Fruit fly (Drosophila melanogaster) whole organism, prepupa: ENCODE measurements around the gene NaPi-III.

Experiments used
- Blimp-1 ChIP-seq: fragments of 200-800 bp; sonication (Bioruptor generic); optimal IDR thresholded peaks from 3 replicates; lab custom pipeline; 2017; ENCODE audit warnings: missing biosample characterization, missing genetic modification characterization, mild to moderate bottlenecking, moderate library complexity, missing genetic modification reagents
- CG10631 ChIP-seq: fragments of 200-800 bp; sonication (Bioruptor generic); optimal IDR thresholded peaks from 2 replicates; lab custom pipeline; 2016; ENCODE audit warnings: missing biosample characterization, missing genetic modification characterization
- CG10669 ChIP-seq: fragments of 200-800 bp; sonication (Bioruptor generic); optimal IDR thresholded peaks from 3 replicates; lab custom pipeline; 2018; ENCODE audit warnings: missing biosample characterization, mild to moderate bottlenecking, missing genetic modification characterization, moderate library complexity
- CG15336 ChIP-seq: fragments of 200-800 bp; sonication (Bioruptor generic); IDR thresholded peaks from 2 replicates; pipeline ENCODE4 v1.3.6; 2022; ENCODE audit warnings: missing biosample characterization, missing genetic modification characterization
- CG1621 ChIP-seq: fragments of 200-800 bp; sonication (Bioruptor generic); optimal IDR thresholded peaks from 3 replicates; lab custom pipeline; 2018; ENCODE audit warnings: missing biosample characterization, mild to moderate bottlenecking, missing genetic modification characterization
- CG16779 ChIP-seq: fragments of 200-800 bp; sonication (Bioruptor generic); optimal IDR thresholded peaks from 3 replicates; lab custom pipeline; 2017; ENCODE audit warnings: missing biosample characterization, mild to moderate bottlenecking, missing genetic modification characterization
- CG3032 ChIP-seq: fragments of 200-800 bp; optimal IDR thresholded peaks from 2 replicates; lab custom pipeline; 2019; ENCODE audit warnings: missing biosample characterization, mild to moderate bottlenecking, missing genetic modification characterization, moderate library complexity
- CG31627 ChIP-seq: fragments of 200-800 bp; sonication (Bioruptor generic); optimal IDR thresholded peaks from 3 replicates; lab custom pipeline; 2016; ENCODE audit warnings: missing biosample characterization, missing genetic modification characterization
- CG32006 ChIP-seq: fragments of 200-800 bp; sonication (Bioruptor generic); optimal IDR thresholded peaks from 3 replicates; lab custom pipeline; 2017; ENCODE audit warnings: missing biosample characterization, mild to moderate bottlenecking, missing genetic modification characterization
- CG34406 ChIP-seq: fragments of 200-800 bp; sonication (Bioruptor generic); optimal IDR thresholded peaks from 3 replicates; lab custom pipeline; 2016; ENCODE audit warnings: missing biosample characterization, missing genetic modification characterization
- CG4318 ChIP-seq: fragments of 200-800 bp; sonication (Bioruptor generic); optimal IDR thresholded peaks from 3 replicates; lab custom pipeline; 2017; ENCODE audit warnings: missing biosample characterization, mild to moderate bottlenecking, missing genetic modification characterization
- CG6163 ChIP-seq: fragments of 200-800 bp; sonication (Bioruptor generic); IDR thresholded peaks from 3 replicates; pipeline ENCODE4 v1.3.6; 2022; ENCODE audit warnings: missing biosample characterization, missing genetic modification characterization
- CG6792 ChIP-seq: fragments of 200-800 bp; sonication (Bioruptor generic); optimal IDR thresholded peaks from 3 replicates; lab custom pipeline; 2016; ENCODE audit warnings: missing biosample characterization, missing genetic modification characterization
- CG6808 ChIP-seq: fragments of 200-800 bp; sonication (Bioruptor generic); optimal IDR thresholded peaks from 3 replicates; lab custom pipeline; 2017; ENCODE audit warnings: missing biosample characterization, missing genetic modification characterization, mild to moderate bottlenecking, moderate library complexity, missing genetic modification reagents
- CG6854 ChIP-seq: fragments of 200-800 bp; sonication (Bioruptor generic); optimal IDR thresholded peaks from 2 replicates; lab custom pipeline; 2017; ENCODE audit warnings: missing biosample characterization, mild to moderate bottlenecking, missing genetic modification characterization
- CG7368 ChIP-seq: fragments of 200-800 bp; sonication (Bioruptor generic); optimal IDR thresholded peaks from 3 replicates; lab custom pipeline; 2016; ENCODE audit warnings: missing biosample characterization, missing genetic modification characterization
- CG8119 ChIP-seq: fragments of 200-800 bp; sonication (Bioruptor generic); IDR thresholded peaks from 3 replicates; pipeline ENCODE4 v1.3.6; 2022; ENCODE audit warnings: missing biosample characterization, missing genetic modification characterization
- CG8319 ChIP-seq: fragments of 200-800 bp; sonication (Bioruptor generic); optimal IDR thresholded peaks from 3 replicates; lab custom pipeline; 2016; ENCODE audit warnings: missing biosample characterization, missing genetic modification characterization
- CG8632 ChIP-seq: fragments of 200-800 bp; sonication (Bioruptor generic); optimal IDR thresholded peaks from 3 replicates; lab custom pipeline; 2016; ENCODE audit warnings: missing biosample characterization, missing genetic modification characterization
- Eip75B ChIP-seq: fragments of 200-800 bp; sonication (Bioruptor generic); optimal IDR thresholded peaks from 3 replicates; lab custom pipeline; 2016; ENCODE audit warnings: missing biosample characterization, missing genetic modification characterization
- Eip78C ChIP-seq: fragments of 200-800 bp; sonication (Bioruptor generic); peaks from one replicate; lab custom pipeline; 2016; ENCODE audit warnings: missing biosample characterization, missing genetic modification characterization
- Eip93F ChIP-seq: fragments of 200-800 bp; sonication (Bioruptor generic); optimal IDR thresholded peaks from 2 replicates; lab custom pipeline; 2016; ENCODE audit warnings: missing biosample characterization, mild to moderate bottlenecking, missing genetic modification characterization
- Ets96B ChIP-seq: fragments of 200-800 bp; optimal IDR thresholded peaks from 2 replicates; lab custom pipeline; 2019; ENCODE audit warnings: missing biosample characterization, mild to moderate bottlenecking, missing genetic modification characterization, moderate library complexity
- Gug ChIP-seq: fragments of 200-800 bp; sonication (Bioruptor generic); IDR thresholded peaks from 2 replicates; pipeline ENCODE4 v1.3.6; 2022; ENCODE audit warnings: missing biosample characterization, missing genetic modification characterization
- Hr38 ChIP-seq: sonication (Bioruptor generic); optimal IDR thresholded peaks from 2 replicates; lab custom pipeline; 2016; ENCODE audit warnings: missing biosample characterization, missing genetic modification characterization
- Hr39 ChIP-seq: fragments of 200-800 bp; sonication (Bioruptor generic); optimal IDR thresholded peaks from 2 replicates; lab custom pipeline; 2016; ENCODE audit warnings: missing biosample characterization, missing genetic modification characterization
- OdsH ChIP-seq: fragments of 200-800 bp; sonication (Bioruptor generic); optimal IDR thresholded peaks from 3 replicates; lab custom pipeline; 2016; ENCODE audit warnings: missing biosample characterization, missing genetic modification characterization
- Smox ChIP-seq: fragments of 200-800 bp; sonication (Bioruptor generic); optimal IDR thresholded peaks from 3 replicates; lab custom pipeline; 2016; ENCODE audit warnings: missing biosample characterization, missing genetic modification characterization
- Sox102F ChIP-seq: fragments of 200-800 bp; sonication (Bioruptor generic); optimal IDR thresholded peaks from 2 replicates; lab custom pipeline; 2016; ENCODE audit warnings: missing biosample characterization, mild to moderate bottlenecking, missing genetic modification characterization
- Sox14 ChIP-seq: fragments of 200-800 bp; sonication (Bioruptor generic); optimal IDR thresholded peaks from 3 replicates; lab custom pipeline; 2016; ENCODE audit warnings: missing biosample characterization, missing genetic modification characterization
- Sox15 ChIP-seq: fragments of 200-800 bp; sonication (Bioruptor generic); optimal IDR thresholded peaks from 3 replicates; lab custom pipeline; 2016; ENCODE audit warnings: missing biosample characterization, missing genetic modification characterization
- acj6 ChIP-seq: fragments of 200-800 bp; sonication (Bioruptor generic); optimal IDR thresholded peaks from 3 replicates; lab custom pipeline; 2016; ENCODE audit warnings: missing biosample characterization, missing genetic modification characterization
- cyc ChIP-seq: fragments of 200-800 bp; sonication (Bioruptor generic); optimal IDR thresholded peaks from 3 replicates; lab custom pipeline; 2016; ENCODE audit warnings: missing biosample characterization, missing genetic modification characterization
- dac ChIP-seq: fragments of 200-800 bp; sonication (Bioruptor generic); optimal IDR thresholded peaks from 2 replicates; lab custom pipeline; 2017; ENCODE audit warnings: missing biosample characterization, mild to moderate bottlenecking, missing genetic modification characterization
- dsx ChIP-seq: fragments of 200-800 bp; optimal IDR thresholded peaks from 3 replicates; lab custom pipeline; 2019; ENCODE audit warnings: missing biosample characterization, mild to moderate bottlenecking, missing genetic modification characterization, moderate library complexity; ENCODE audit not compliant: poor library complexity, severe bottlenecking
- esn ChIP-seq: fragments of 200-800 bp; sonication (Bioruptor generic); optimal IDR thresholded peaks from 2 replicates; lab custom pipeline; 2016; ENCODE audit warnings: missing biosample characterization, mild to moderate bottlenecking, missing genetic modification characterization, moderate library complexity
- fd85E ChIP-seq: fragments of 200-800 bp; sonication (Bioruptor generic); optimal IDR thresholded peaks from 3 replicates; lab custom pipeline; 2016; ENCODE audit warnings: missing biosample characterization, missing genetic modification characterization
- fkh ChIP-seq: fragments of 200-800 bp; sonication (Bioruptor generic); optimal IDR thresholded peaks from 3 replicates; lab custom pipeline; 2017; ENCODE audit warnings: missing biosample characterization, mild to moderate bottlenecking, missing genetic modification characterization, moderate library complexity
- lz ChIP-seq: fragments of 200-800 bp; sonication (Bioruptor generic); optimal IDR thresholded peaks from 3 replicates; lab custom pipeline; 2016; ENCODE audit warnings: missing biosample characterization, missing genetic modification characterization
- pdm3 ChIP-seq: fragments of 200-800 bp; sonication (Bioruptor generic); optimal IDR thresholded peaks from 3 replicates; lab custom pipeline; 2016; ENCODE audit warnings: missing biosample characterization, missing genetic modification characterization
- salr ChIP-seq, 2 experiments: fragments of 200-800 bp; sonication (Bioruptor generic); optimal IDR thresholded peaks; 3 replicates each; lab custom pipeline; 2016 to 2018; ENCODE audit warnings: missing biosample characterization in 2 of 2, missing genetic modification characterization in 2 of 2, mild to moderate bottlenecking in 1 of 2
- spab ChIP-seq: fragments of 200-800 bp; sonication (Bioruptor generic); optimal IDR thresholded peaks from 2 replicates; lab custom pipeline; 2017; ENCODE audit warnings: missing biosample characterization, mild to moderate bottlenecking, missing genetic modification characterization, missing genetic modification reagents
- svp ChIP-seq: fragments of 200-800 bp; sonication (Bioruptor generic); peaks from one replicate; lab custom pipeline; 2016; ENCODE audit warnings: missing biosample characterization, missing genetic modification characterization
- topi ChIP-seq: fragments of 200-800 bp; sonication (Bioruptor generic); optimal IDR thresholded peaks from 3 replicates; lab custom pipeline; 2016; ENCODE audit warnings: missing biosample characterization, missing genetic modification characterization
- vri ChIP-seq: fragments of 200-800 bp; sonication (Bioruptor generic); optimal IDR thresholded peaks from 3 replicates; lab custom pipeline; 2016; ENCODE audit warnings: missing biosample characterization, mild to moderate bottlenecking, missing genetic modification characterization

Gene NaPi-III

DNA sequence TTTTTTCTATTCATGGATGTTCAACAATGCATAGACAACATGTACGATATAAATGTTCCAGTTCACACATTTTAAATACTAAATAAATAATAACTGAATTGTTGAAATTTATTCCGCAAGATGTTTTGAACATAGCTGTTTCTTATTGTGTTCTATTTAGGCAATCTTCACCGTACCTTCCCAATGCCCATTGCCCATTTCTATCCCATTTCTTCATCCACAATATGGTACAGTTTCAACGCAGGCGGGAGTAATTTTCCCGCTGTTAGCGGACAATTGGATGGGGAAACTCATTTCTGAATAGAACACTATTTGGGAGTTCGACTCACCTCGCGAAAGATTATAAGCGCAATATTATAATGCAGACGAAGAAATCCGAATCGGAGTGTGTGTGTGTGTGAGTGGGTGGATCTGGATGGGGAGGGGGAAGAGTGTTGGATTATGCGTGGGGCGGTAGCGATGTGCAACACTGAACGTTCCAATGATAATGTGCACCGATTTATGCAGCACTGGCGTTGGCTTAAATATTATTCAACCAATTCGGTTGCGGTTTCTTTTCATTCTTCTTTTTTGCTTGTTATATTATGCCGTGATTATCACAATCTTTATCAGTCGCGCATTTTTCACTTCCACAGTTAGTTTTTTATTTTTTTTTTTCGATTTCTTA lies 31.1 kb upstream of the NaPi-III start (continued):
- peak; percentile 53 for TF ChIP-seq CG8632 (GFP tag; lab: Kevin White, UChicago)
- peak; percentile 58 for TF ChIP-seq Eip75B (GFP tag; lab: Kevin White, UChicago)
- peak; percentile 18 for TF ChIP-seq CG6854
- peak; percentile 19 for TF ChIP-seq CG16779 (tag; lab: Kevin White, UChicago)
- peak; percentile 37 for TF ChIP-seq CG32006 (GFP tag; lab: Kevin White, UChicago)
- no peak for TF ChIP-seq Ets96B (tag; lab: Kevin White, UChicago)
- peak; percentile 59 for TF ChIP-seq CG8319 (GFP tag; lab: Kevin White, UChicago)
- TF ChIP-seq acj6 (GFP tag; lab: Kevin White, UChicago): peak; percentile 57
- TF ChIP-seq salr (GFP tag; optimal IDR thresholded peaks at IDR 0.05; lab: Kevin White, UChicago): peak; percentile 7 to 28
- peak; percentile 67 for TF ChIP-seq OdsH (GFP tag; lab: Kevin White, UChicago)
- peak; percentile 35 for TF ChIP-seq spab (GFP tag; lab: Kevin White, UChicago)
- TF ChIP-seq dac (GFP tag; lab: Kevin White, UChicago): no peak
- TF ChIP-seq Hr38 (GFP tag; lab: Kevin White, UChicago): no peak
- peak; percentile 23; the same call in 1 of the 2 replicates for TF ChIP-seq Gug (GFP tag; lab: Robert Waterston, UW)
- peak; percentile 21 for TF ChIP-seq CG1621
- peak; percentile 76 for TF ChIP-seq topi (GFP tag; lab: Kevin White, UChicago)
- peak; percentile 84 for TF ChIP-seq Eip78C (GFP tag; lab: Kevin White, UChicago)
- TF ChIP-seq CG34406 (GFP tag; lab: Kevin White, UChicago): peak; percentile 21
- peak; percentile 54 for TF ChIP-seq CG7368 (GFP tag; lab: Kevin White, UChicago)
- peak; percentile 14 for TF ChIP-seq Sox15 (GFP tag; lab: Kevin White, UChicago)
- peak; percentile 66 for TF ChIP-seq pdm3
- TF ChIP-seq Sox14 (GFP tag; lab: Kevin White, UChicago): peak; percentile 70
- no peak for TF ChIP-seq CG4318 (GFP tag; lab: Kevin White, UChicago)
- TF ChIP-seq Smox (GFP tag; lab: Kevin White, UChicago): peak; percentile 59
- peak; percentile 39; the same call in 1 of the 3 replicates for TF ChIP-seq CG8119 (GFP tag; lab: Robert Waterston, UW)

DNA sequence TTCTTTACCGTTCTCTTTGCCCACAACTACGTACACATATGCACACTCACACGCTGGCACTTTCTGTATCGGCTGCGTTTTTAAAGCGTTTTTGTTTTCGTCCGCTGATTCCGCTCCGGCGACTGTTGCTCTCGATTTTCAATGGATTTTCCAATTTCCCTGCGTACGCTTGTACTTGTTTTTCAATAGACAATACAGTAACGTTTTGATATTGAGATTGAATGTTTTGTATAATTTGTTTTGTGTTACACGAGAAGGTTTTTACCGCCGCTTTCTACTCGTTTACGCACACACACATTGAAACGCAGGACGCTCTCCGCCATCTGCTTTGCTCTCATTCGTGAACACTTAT lies 30.6 kb upstream of the NaPi-III start:
- TF ChIP-seq cyc (GFP tag; lab: Kevin White, UChicago): no peak
- peak; percentile 28 for TF ChIP-seq vri
- TF ChIP-seq CG10631 (GFP tag; lab: Kevin White, UChicago): no peak

DNA sequence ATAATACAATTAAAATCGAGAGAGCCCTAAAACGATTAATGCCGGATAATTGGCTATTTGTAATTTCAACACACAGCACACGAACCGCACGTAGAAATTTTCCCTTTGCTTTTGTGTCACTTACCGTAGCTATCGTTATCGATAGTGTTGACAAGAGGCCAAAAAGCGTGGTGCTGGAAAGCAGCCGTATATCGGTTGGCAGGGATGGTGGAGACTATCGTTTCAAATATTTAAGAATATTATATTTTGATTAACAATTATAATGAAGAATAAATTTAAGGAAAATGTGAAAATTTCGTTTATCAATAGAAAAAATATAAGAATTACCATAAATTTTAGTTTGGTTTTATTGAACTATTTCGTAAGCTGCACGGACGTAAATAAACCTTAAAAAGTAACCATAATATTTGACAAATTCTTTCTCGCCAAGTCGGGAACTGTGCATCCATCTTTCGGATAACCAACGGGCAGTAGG lies 30.1 kb upstream of the NaPi-III start, which contains the start of gene JIL-1:
JIL-1 (minus strand) TSS at position 148 of the 475 bp plus-strand sequence.
- TF ChIP-seq dsx (peak; percentile 1), CG3032 (tag; lab: Kevin White, UChicago) (peak; percentile 48), Sox102F (GFP tag; lab: Kevin White, UChicago) (peak; percentile 62), svp (GFP tag; lab: Kevin White, UChicago) (peak; percentile 76), Smox (GFP tag; lab: Kevin White, UChicago) (peak; percentile 55), topi (GFP tag; lab: Kevin White, UChicago) (peak; percentile 41), Sox15 (GFP tag; lab: Kevin White, UChicago) (peak; percentile 23), spab (GFP tag; lab: Kevin White, UChicago) (no peak), fkh (GFP tag; lab: Kevin White, UChicago) (peak; percentile 9), CG8632 (GFP tag; lab: Kevin White, UChicago) (peak; percentile 17), CG4318 (GFP tag; lab: Kevin White, UChicago) (no peak), CG6163 (GFP tag; lab: Robert Waterston, UW) (peak; percentile 64), CG6808 (no peak), Eip78C (GFP tag; lab: Kevin White, UChicago) (peak; percentile 79), CG10669 (peak; percentile 25), CG16779 (tag; lab: Kevin White, UChicago) (no peak), CG15336 (GFP tag; lab: Robert Waterston, UW) (peak; percentile 45; the same call in 1 of the 2 replicates), CG31627 (GFP tag; lab: Kevin White, UChicago) (peak; percentile 56), esn (GFP tag; lab: Kevin White, UChicago) (peak; percentile 66), CG10631 (GFP tag; lab: Kevin White, UChicago) (peak; percentile 53), cyc (GFP tag; lab: Kevin White, UChicago) (peak; percentile 51), Eip93F (GFP tag; lab: Kevin White, UChicago) (peak; percentile 52), Hr39 (GFP tag; lab: Kevin White, UChicago) (peak; percentile 48), CG32006 (GFP tag; lab: Kevin White, UChicago) (peak; percentile 33), Blimp-1 (GFP tag; lab: Kevin White, UChicago) (no peak), CG6792 (GFP tag; lab: Kevin White, UChicago) (peak; percentile 1), fd85E (GFP tag; lab: Kevin White, UChicago) (no peak), Hr38 (GFP tag; lab: Kevin White, UChicago) (no peak), lz (peak; percentile 72)
